Worm (Caenorhabditis elegans) whole organism, midembryonic: ENCODE data around the gene hlb-1.

Experiments
- flt-1 ChIP-seq: fragments of 200-800 bp; sonication (Bioruptor generic); IDR thresholded peaks from 2 replicates; pipeline ENCODE4 v1.3.6; 2022; ENCODE audit warnings: missing genetic modification characterization, missing compliant biosample characterization
- med-1 ChIP-seq: sonication (generic microtip); optimal IDR thresholded peaks from 2 replicates; lab custom pipeline; 2017; ENCODE audit warnings: missing genetic modification characterization, mild to moderate bottlenecking, missing compliant biosample characterization, antibody characterized with exemption, missing genetic modification reagents; ENCODE audit not compliant: insufficient read depth

ce11 chrX:13914289-13914688 is 31.8 kb upstream of the hlb-1 start, which contains the start of gene Y26E6A.2:
- TF ChIP-seq med-1 (GFP tag; lab: Kevin White, UChicago) (no peak), flt-1 (GFP tag; lab: Robert Waterston, UW) (no peak)
